Fruit fly (Drosophila melanogaster): ENCODE measurements around the gene Pglym87.
A peak's percentile ranks its signal among the peaks of the same experiment; 100 is the strongest.

Gene Pglym87

DNA sequence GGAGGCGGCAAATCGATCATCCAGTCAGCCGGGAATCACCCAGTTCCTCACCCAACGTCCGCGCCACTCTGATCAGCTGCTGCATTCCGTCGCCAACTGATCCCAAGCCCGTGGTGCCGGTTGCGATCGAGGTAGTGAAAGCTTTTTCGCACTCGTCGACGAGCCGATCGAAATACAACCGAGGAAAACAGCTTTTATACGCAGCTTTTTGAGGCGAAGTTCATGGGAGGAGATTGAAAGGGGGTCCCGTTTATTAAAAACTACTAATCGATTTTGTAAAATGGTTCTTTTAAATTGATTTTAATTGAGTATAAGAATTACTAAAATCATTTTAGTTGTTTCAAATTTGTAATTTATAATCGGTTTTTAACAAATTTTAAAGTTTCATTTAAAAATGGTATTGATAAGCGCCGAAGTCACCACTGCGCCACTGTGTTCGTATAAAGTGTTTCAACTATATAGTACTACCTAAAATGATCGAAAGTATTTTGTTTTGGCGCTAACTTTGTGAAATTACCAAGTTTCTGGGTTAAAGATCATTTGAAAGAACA lies 11.1 kb downstream of the Pglym87 start, which contains the start of gene CG4860 (continued):
- 0 out of 2 replicates have a peak, but pooled peaks have one; percentile 23 for TF ChIP-seq chm (GFP tag; IDR thresholded peaks at IDR 0.05)
- TF ChIP-seq Fer1 (GFP tag; optimal IDR thresholded peaks at IDR 0.05): no peak
- peak; percentile 55 for TF ChIP-seq NC2β (GFP tag; optimal IDR thresholded peaks at IDR 0.05)
- TF ChIP-seq Gug (GFP tag; IDR thresholded peaks at IDR 0.05): peak; percentile 82
- TF ChIP-seq CG4730 (GFP tag; IDR thresholded peaks at IDR 0.05): peak; percentile 80
- no peak for TF ChIP-seq ac (GFP tag; optimal IDR thresholded peaks at IDR 0.05)
- peak; percentile 80 for TF ChIP-seq org-1 (GFP tag; optimal IDR thresholded peaks at IDR 0.05)
- peak; percentile 34 for TF ChIP-seq Sry-δ (GFP tag; optimal IDR thresholded peaks at IDR 0.05)
- peak; percentile 77 for TF ChIP-seq CG18476 (GFP tag; optimal IDR thresholded peaks at IDR 0.05)
- peak; percentile 27 for TF ChIP-seq CG3995 (GFP tag; optimal IDR thresholded peaks at IDR 0.05)
- peak; percentile 77 for TF ChIP-seq HmgZ (tag; optimal IDR thresholded peaks at IDR 0.05)
- peak; percentile 89 for TF ChIP-seq CG18599 (GFP tag; optimal IDR thresholded peaks at IDR 0.05)
- peak; percentile 59 for TF ChIP-seq CG6254 (GFP tag; optimal IDR thresholded peaks at IDR 0.05)
- TF ChIP-seq CG12659 (GFP tag; optimal IDR thresholded peaks at IDR 0.05): peak; percentile 91
- peak; percentile 16 for TF ChIP-seq YL-1 (GFP tag; optimal IDR thresholded peaks at IDR 0.05)
- peak; percentile 90 for TF ChIP-seq grau (tag; optimal IDR thresholded peaks at IDR 0.05)
- TF ChIP-seq slou (GFP tag; optimal IDR thresholded peaks at IDR 0.05): peak; percentile 84
- peak; percentile 78 for TF ChIP-seq CG10654 (GFP tag; optimal IDR thresholded peaks at IDR 0.05)
- peak; percentile 92 for TF ChIP-seq CG11695 (GFP tag; IDR thresholded peaks at IDR 0.05)
- TF ChIP-seq bab2 (GFP tag; optimal IDR thresholded peaks at IDR 0.05): peak; percentile 85
- TF ChIP-seq CG2889 (GFP tag; IDR thresholded peaks at IDR 0.05): no peak
- TF ChIP-seq zf30C (GFP tag; optimal IDR thresholded peaks at IDR 0.05): no peak
- TF ChIP-seq bigmax (GFP tag; optimal IDR thresholded peaks at IDR 0.05): no peak
- peak; percentile 81 for TF ChIP-seq gcm (GFP tag; optimal IDR thresholded peaks at IDR 0.05)
- peak; percentile 6 for TF ChIP-seq Spps (tag; optimal IDR thresholded peaks at IDR 0.05)
- peak; percentile 87 for TF ChIP-seq Dad (GFP tag; optimal IDR thresholded peaks at IDR 0.05)
- peak; percentile 91 for TF ChIP-seq az2 (GFP tag; optimal IDR thresholded peaks at IDR 0.05)
- TF ChIP-seq cad (GFP tag; optimal IDR thresholded peaks at IDR 0.05): no peak
- TF ChIP-seq Ets65A (GFP tag): peak; percentile 98
- TF ChIP-seq sim (GFP tag; IDR thresholded peaks at IDR 0.05): peak; percentile 57; the same call in 1 of the 2 replicates
- peak; percentile 13 for TF ChIP-seq trem (tag; optimal IDR thresholded peaks at IDR 0.05)
- peak; percentile 82 for TF ChIP-seq CG8388 (GFP tag; optimal IDR thresholded peaks at IDR 0.05)
- no peak for TF ChIP-seq Dip2 (GFP tag; IDR thresholded peaks at IDR 0.05)
- no peak for TF ChIP-seq z (GFP tag; IDR thresholded peaks at IDR 0.05)
- peak; percentile 68 for TF ChIP-seq gcm2 (GFP tag; optimal IDR thresholded peaks at IDR 0.05)
- peak; percentile 80 for TF ChIP-seq chn (GFP tag; optimal IDR thresholded peaks at IDR 0.05)
- peak; percentile 92 for TF ChIP-seq Xbp1 (GFP tag; optimal IDR thresholded peaks at IDR 0.05)
- TF ChIP-seq MTF-1 (GFP tag; optimal IDR thresholded peaks at IDR 0.05; ENCODE audit: borderline replicate concordance): no peak
- peak; percentile 76 for TF ChIP-seq CG2116 (GFP tag; optimal IDR thresholded peaks at IDR 0.05)
- peak; percentile 93 for TF ChIP-seq mam (GFP tag; optimal IDR thresholded peaks at IDR 0.05)
- TF ChIP-seq CG4282 (GFP tag; optimal IDR thresholded peaks at IDR 0.05): peak; percentile 49
- TF ChIP-seq CG5180 (GFP tag; optimal IDR thresholded peaks at IDR 0.05): peak; percentile 62
- TF ChIP-seq unc-4 (GFP tag; IDR thresholded peaks at IDR 0.05; ENCODE audit: partially characterized antibody): no peak
- peak; percentile 82 for TF ChIP-seq CG17328 (GFP tag; IDR thresholded peaks at IDR 0.05)
- TF ChIP-seq eyg (GFP tag; optimal IDR thresholded peaks at IDR 0.05): peak; percentile 53
- peak; percentile 86 for TF ChIP-seq Bteb2 (GFP tag; optimal IDR thresholded peaks at IDR 0.05)
- peak; percentile 90 for TF ChIP-seq CG7839 (tag; optimal IDR thresholded peaks at IDR 0.05)
- peak; percentile 66 for TF ChIP-seq CG12104 (GFP tag; optimal IDR thresholded peaks at IDR 0.05)
- no peak for TF ChIP-seq Tbp (GFP tag; optimal IDR thresholded peaks at IDR 0.05)
- TF ChIP-seq MESR4 (GFP tag; optimal IDR thresholded peaks at IDR 0.05): peak; percentile 19
- TF ChIP-seq Hsf (GFP tag; optimal IDR thresholded peaks at IDR 0.05): peak; percentile 90
